Worm (Caenorhabditis elegans) whole organism, young adult: ENCODE results near the gene ZK470.4.

Experiments used
- B0261.1 ChIP-seq: sonication (generic microtip); optimal IDR thresholded peaks from 2 replicates; lab custom pipeline; 2016; ENCODE audit warnings: mild to moderate bottlenecking, missing genetic modification characterization, moderate library complexity, missing compliant biosample characterization
- F37B4.10 ChIP-seq: fragments of 200-800 bp; sonication (Bioruptor generic); IDR thresholded peaks from 2 replicates; pipeline ENCODE4 v1.3.6; 2022; ENCODE audit warnings: missing genetic modification characterization, missing compliant biosample characterization
- F39B2.1 ChIP-seq: fragments of 200-800 bp; sonication (Bioruptor generic); IDR thresholded peaks from 2 replicates; pipeline ENCODE4 v1.3.6; 2022; ENCODE audit warnings: missing genetic modification reagents, missing genetic modification characterization, missing compliant biosample characterization
- attf-5 ChIP-seq: fragments of 200-800 bp; sonication (Bioruptor generic); optimal IDR thresholded peaks from 2 replicates; lab custom pipeline; 2018; ENCODE audit warnings: mild to moderate bottlenecking, missing genetic modification characterization, missing compliant biosample characterization
- chd-7 ChIP-seq: sonication (generic microtip); optimal IDR thresholded peaks from 2 replicates; lab custom pipeline; 2016; ENCODE audit warnings: mild to moderate bottlenecking, missing genetic modification characterization, moderate library complexity, missing compliant biosample characterization
- egl-44 ChIP-seq: fragments of 200-800 bp; sonication (Bioruptor generic); IDR thresholded peaks from 2 replicates; pipeline ENCODE4 v1.3.6; 2022; ENCODE audit warnings: missing genetic modification reagents, missing genetic modification characterization, missing compliant biosample characterization
- hrde-1 ChIP-seq: sonication (generic microtip); optimal IDR thresholded peaks from 2 replicates; lab custom pipeline; 2016; ENCODE audit warnings: missing genetic modification characterization, mild to moderate bottlenecking, missing compliant biosample characterization, moderate library complexity, missing genotype, missing genetic modification reagents, borderline replicate concordance
- let-526 ChIP-seq: fragments of 200-800 bp; sonication (Bioruptor generic); IDR thresholded peaks from 2 replicates; pipeline ENCODE4 v1.3.6; 2022; ENCODE audit warnings: missing genetic modification reagents, missing genetic modification characterization, missing compliant biosample characterization
- lsy-27 ChIP-seq: sonication (generic microtip); optimal IDR thresholded peaks from 2 replicates; lab custom pipeline; 2017; ENCODE audit warnings: missing genetic modification characterization, mild to moderate bottlenecking, missing compliant biosample characterization, antibody characterized with exemption, missing genotype, borderline replicate concordance; ENCODE audit not compliant: insufficient read depth
- madf-3 ChIP-seq: fragments of 200-800 bp; sonication (Bioruptor generic); IDR thresholded peaks from 2 replicates; pipeline ENCODE4 v1.3.6; 2022; ENCODE audit warnings: missing genetic modification reagents, missing genetic modification characterization, missing compliant biosample characterization
- nhr-90 ChIP-seq: sonication (generic microtip); optimal IDR thresholded peaks from 2 replicates; lab custom pipeline; 2016; ENCODE audit warnings: missing genotype, mild to moderate bottlenecking, missing genetic modification characterization, missing compliant biosample characterization
- snpc-1.3 ChIP-seq: sonication (generic microtip); optimal IDR thresholded peaks from 2 replicates; lab custom pipeline; 2017; ENCODE audit warnings: missing genetic modification characterization, mild to moderate bottlenecking, missing compliant biosample characterization, antibody characterized with exemption, moderate library complexity, missing genotype, missing genetic modification reagents; ENCODE audit not compliant: insufficient read depth
- snpc-4 ChIP-seq, 5 experiments: fragments of 150-350 bp in 1 of 5; sonication (generic microtip) in 4 of 5; optimal IDR thresholded peaks; 2 replicates each; lab custom pipeline; 2014 to 2018; ENCODE audit warnings: missing genetic modification characterization in 5 of 5, missing biosample characterization in 3 of 5, antibody characterized with exemption in 2 of 5, mild to moderate bottlenecking in 2 of 5, missing compliant biosample characterization in 2 of 5, missing genotype in 2 of 5, moderate library complexity in 2 of 5, missing genetic modification reagents in 1 of 5
- unc-62 ChIP-seq: fragments of 150-350 bp; optimal IDR thresholded peaks from 2 replicates; lab custom pipeline; 2014; ENCODE audit warnings: missing biosample characterization, missing genetic modification reagents, missing genetic modification characterization

- TF ChIP-seq hrde-1 (tag; lab: Kevin White, UChicago) (no peak), chd-7 (tag; lab: Kevin White, UChicago) (no peak), egl-44 (no peak), F39B2.1 (no peak), attf-5 (no peak), lsy-27 (tag; lab: Kevin White, UChicago) (no peak), B0261.1 (tag; lab: Kevin White, UChicago) (no peak), madf-3 (GFP tag; lab: Robert Waterston, UW) (no peak), unc-62 (GFP tag; lab: Kevin White, UChicago) (no peak), let-526 (no peak), nhr-90 (tag; lab: Kevin White, UChicago) (no peak), F37B4.10 (GFP tag; lab: Robert Waterston, UW) (no peak), snpc-4 (GFP tag; optimal IDR thresholded peaks at IDR 0.05; lab: Kevin White, UChicago) (no peak), snpc-4 (tag; optimal IDR thresholded peaks at IDR 0.05; lab: Kevin White, UChicago) (no peak), snpc-1.3 (tag; lab: Kevin White, UChicago) (no peak)
Observed at ce11 chrX:4167150-4167549, 27.6 kb upstream of the ZK470.4 start, which contains the start of gene ZK470.14.
